Worm (Caenorhabditis elegans) whole organism, late embryonic: ENCODE measurements around the gene D1086.1.

Source experiments
- ama-1 ChIP-seq: fragments of 150-350 bp; optimal IDR thresholded peaks from 2 replicates; lab custom pipeline; 2014
- ceh-45 ChIP-seq: fragments of 200-800 bp; sonication (Bioruptor generic); IDR thresholded peaks from 2 replicates; pipeline ENCODE4 v1.3.6; 2022; ENCODE audit warnings: missing genetic modification reagents, missing genetic modification characterization, missing compliant biosample characterization
- dmd-4 ChIP-seq: sonication (generic microtip); optimal IDR thresholded peaks from 2 replicates; lab custom pipeline; 2016; ENCODE audit warnings: borderline replicate concordance, missing genetic modification characterization, missing compliant biosample characterization
- fkh-10 ChIP-seq: fragments of 150-350 bp; optimal IDR thresholded peaks from 2 replicates; lab custom pipeline; 2014; ENCODE audit warnings: missing biosample characterization, missing genetic modification reagents, missing genetic modification characterization
- fkh-6 ChIP-seq: sonication (generic microtip); optimal IDR thresholded peaks from 2 replicates; lab custom pipeline; 2016; ENCODE audit warnings: missing genetic modification characterization, missing compliant biosample characterization
- mec-3 ChIP-seq: sonication (generic microtip); optimal IDR thresholded peaks from 2 replicates; lab custom pipeline; 2016; ENCODE audit warnings: borderline replicate concordance, missing genetic modification characterization, missing compliant biosample characterization
- nhr-11 ChIP-seq: fragments of 150-350 bp; optimal IDR thresholded peaks from 2 replicates; lab custom pipeline; 2014; ENCODE audit warnings: missing biosample characterization, missing genetic modification characterization
- pqm-1 ChIP-seq: sonication (generic microtip); optimal IDR thresholded peaks from 2 replicates; lab custom pipeline; 2016; ENCODE audit warnings: missing genetic modification characterization, missing compliant biosample characterization
- rnt-1 ChIP-seq: sonication (generic microtip); optimal IDR thresholded peaks from 2 replicates; lab custom pipeline; 2016; ENCODE audit warnings: missing genetic modification characterization, missing compliant biosample characterization
- sdc-2 ChIP-seq: sonication (generic microtip); optimal IDR thresholded peaks from 2 replicates; lab custom pipeline; 2016; ENCODE audit warnings: missing genotype, missing genetic modification characterization, missing compliant biosample characterization
- unc-55 ChIP-seq: sonication (generic microtip); optimal IDR thresholded peaks from 2 replicates; lab custom pipeline; 2017; ENCODE audit warnings: missing biosample characterization, missing genetic modification reagents, missing genetic modification characterization

DNA sequence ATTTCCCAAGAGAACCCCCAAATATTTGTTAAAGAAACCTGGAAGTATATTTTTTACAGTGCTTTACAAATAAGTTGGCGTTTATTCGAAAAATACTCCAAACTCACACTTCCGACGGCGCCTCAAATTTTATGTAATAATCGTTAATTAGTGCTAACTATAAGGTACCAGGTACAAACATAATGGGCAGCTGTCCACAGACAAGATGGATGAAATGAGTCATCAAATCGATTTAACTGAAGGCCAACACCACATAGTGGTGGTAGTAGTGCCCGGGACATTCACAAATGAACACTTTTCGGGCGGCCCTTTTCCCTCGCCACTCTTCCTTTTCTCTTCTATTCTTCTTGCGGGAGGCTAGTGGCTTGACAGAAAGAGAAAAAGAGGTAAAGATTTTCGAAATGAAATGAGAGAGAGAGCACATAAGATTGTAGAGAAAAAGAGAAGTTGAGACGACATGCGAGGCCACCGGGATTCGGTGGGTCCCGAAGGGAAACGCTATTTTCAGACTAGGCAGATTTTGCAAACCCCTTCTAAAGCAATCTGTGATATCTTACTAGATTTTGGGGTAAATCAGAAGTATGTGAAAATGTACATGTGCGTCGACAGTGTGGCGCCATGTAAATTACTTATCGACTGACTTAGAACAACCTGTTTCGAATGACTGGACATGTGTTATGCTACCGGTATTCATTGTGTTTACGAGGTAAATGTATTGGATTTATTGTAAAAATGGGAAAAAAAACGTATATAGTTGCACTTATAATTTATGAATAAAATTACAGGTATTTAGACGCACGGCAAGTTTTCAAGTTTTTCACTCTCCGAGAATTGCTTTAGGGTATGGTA, 40.8 kb downstream of the D1086.1 start:
- no peak for TF ChIP-seq fkh-6 (tag; lab: Kevin White, UChicago)
- no peak for TF ChIP-seq ama-1
- TF ChIP-seq mec-3 (tag; lab: Kevin White, UChicago), result no peak
- no peak for TF ChIP-seq dmd-4 (tag; lab: Kevin White, UChicago)
- TF ChIP-seq ceh-45 (GFP tag; lab: Robert Waterston, UW), result no peak
- TF ChIP-seq unc-55 (GFP tag; lab: Kevin White, UChicago), result no peak
- no peak for TF ChIP-seq fkh-10
- no peak for TF ChIP-seq nhr-11 (tag; lab: Kevin White, UChicago)
- TF ChIP-seq rnt-1 (tag; lab: Kevin White, UChicago), result peak; percentile 29
- TF ChIP-seq sdc-2 (tag; lab: Kevin White, UChicago), result no peak
- TF ChIP-seq pqm-1, result no peak
